Worm (Caenorhabditis elegans): Measurements from ENCODE around the gene C01G6.2.
A peak's percentile ranks its signal among the peaks of the same experiment; 100 is the strongest.

- peak; percentile 79 for TF ChIP-seq dve-1 (tag; optimal IDR thresholded peaks at IDR 0.05; ENCODE audit: insufficient read depth)
- no peak for TF ChIP-seq unc-62 (GFP tag; optimal IDR thresholded peaks at IDR 0.05 in 1 of 2)
- TF ChIP-seq unc-62 (tag; optimal IDR thresholded peaks at IDR 0.05): no peak
- TF ChIP-seq ceh-82 (tag; optimal IDR thresholded peaks at IDR 0.05): no peak
- no peak for TF ChIP-seq nhr-76 (tag; optimal IDR thresholded peaks at IDR 0.05)
- peak; percentile 98 for TF ChIP-seq pqm-1 (tag; optimal IDR thresholded peaks at IDR 0.05)
- no peak for TF ChIP-seq jun-1 (tag; optimal IDR thresholded peaks at IDR 0.05)
- no peak for TF ChIP-seq nhr-237 (tag; optimal IDR thresholded peaks at IDR 0.05)
- TF ChIP-seq nhr-11 (tag; optimal IDR thresholded peaks at IDR 0.05): no peak
Measured at ce11 chrII:9301065-9301464, 34.2 kb downstream of the C01G6.2 start.
